Worm (Caenorhabditis elegans): ENCODE results near the gene xbp-1.

DNA sequence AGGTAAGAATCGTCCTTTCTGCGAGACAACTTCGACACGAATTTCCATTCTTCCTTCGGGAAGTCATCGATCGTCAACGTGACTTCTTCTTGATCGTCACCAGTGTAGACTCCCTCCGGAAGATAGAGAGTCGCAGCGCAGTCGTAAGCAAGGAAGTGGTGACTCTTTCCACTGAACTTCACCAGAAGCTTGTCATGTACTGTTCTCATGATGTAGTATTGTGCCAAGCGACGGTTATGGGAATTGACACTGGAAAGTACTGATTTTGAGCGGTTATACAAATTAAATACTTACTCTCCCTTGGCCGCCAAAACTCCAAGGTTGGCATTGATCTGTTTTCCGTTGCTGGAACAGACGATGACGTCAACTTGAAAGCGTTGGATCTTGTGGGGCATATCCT lies 18.1 kb upstream of the xbp-1 start:
- TF ChIP-seq Y105C5A.15 (GFP tag; IDR thresholded peaks at IDR 0.05) (no peak), zfp-2 (tag; optimal IDR thresholded peaks at IDR 0.05) (no peak)
